Fruit fly (Drosophila melanogaster): ENCODE data around the gene lsn.

lsn gene

DNA sequence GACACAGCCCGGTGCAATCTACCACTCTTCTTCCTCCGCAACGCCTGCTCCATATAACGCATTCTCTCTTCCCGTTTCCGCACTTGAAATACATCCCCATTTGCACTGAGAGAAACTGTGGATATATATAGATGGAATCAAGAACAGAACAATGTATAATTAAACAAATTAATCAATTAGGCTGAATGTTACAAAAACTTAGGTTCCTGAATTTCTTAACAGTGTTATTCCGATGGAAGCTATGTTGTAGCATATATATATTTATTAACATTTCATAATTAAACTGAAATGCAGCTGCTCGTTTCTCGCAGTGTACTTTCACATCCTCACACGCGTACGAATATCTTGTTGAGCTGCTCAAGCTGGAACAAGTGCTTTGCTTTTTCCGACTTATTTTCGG lies 5.5 kb upstream of the lsn start (continued):
- TF ChIP-seq salm (tag; optimal IDR thresholded peaks at IDR 0.05) (no peak), Eip74EF (GFP tag; optimal IDR thresholded peaks at IDR 0.05) (peak in 1 of 2 experiments; percentile 37), Dfd (GFP tag; optimal IDR thresholded peaks at IDR 0.05) (no peak), CG2875 (GFP tag; optimal IDR thresholded peaks at IDR 0.05) (peak; percentile 16), CG2712 (tag; optimal IDR thresholded peaks at IDR 0.05) (peak; percentile 80), amos (GFP tag; IDR thresholded peaks at IDR 0.05; ENCODE audit: partially characterized antibody) (no peak), repo (GFP tag; optimal IDR thresholded peaks at IDR 0.05) (no peak), btn (GFP tag; optimal IDR thresholded peaks at IDR 0.05) (no peak), CG11247 (GFP tag; IDR thresholded peaks at IDR 0.05) (no peak), lov (optimal IDR thresholded peaks at IDR 0.05) (no peak), lov (GFP tag; IDR thresholded peaks at IDR 0.05) (no peak), ara (GFP tag; IDR thresholded peaks at IDR 0.05) (peak; percentile 54; the same call in 1 of the 2 replicates), Lim3 (GFP tag; IDR thresholded peaks at IDR 0.05) (no peak), CG31388 (GFP tag; optimal IDR thresholded peaks at IDR 0.05) (no peak), ci (GFP tag; IDR thresholded peaks at IDR 0.05) (peak; percentile 57; the same call in 2 of the 3 replicates), phol (tag; optimal IDR thresholded peaks at IDR 0.05) (peak; percentile 63), dpn (GFP tag; optimal IDR thresholded peaks at IDR 0.05) (peak; percentile 7 to 46), az2 (GFP tag; optimal IDR thresholded peaks at IDR 0.05) (peak; percentile 60), zf30C (GFP tag; optimal IDR thresholded peaks at IDR 0.05) (peak; percentile 84), Ssrp (tag; optimal IDR thresholded peaks at IDR 0.05) (peak; percentile 63), Sox102F (GFP tag; optimal IDR thresholded peaks at IDR 0.05) (peak; percentile 57), CG9727 (GFP tag; optimal IDR thresholded peaks at IDR 0.05) (peak; percentile 63), Sin3A (optimal IDR thresholded peaks at IDR 0.05) (no peak), CG6689 (GFP tag; IDR thresholded peaks at IDR 0.05) (peak; percentile 48), pb (GFP tag; optimal IDR thresholded peaks at IDR 0.05) (no peak), Neu2 (GFP tag; optimal IDR thresholded peaks at IDR 0.05; ENCODE audit: borderline replicate concordance) (no peak), CG12071 (GFP tag; optimal IDR thresholded peaks at IDR 0.05) (no peak), dysf (GFP tag; IDR thresholded peaks at IDR 0.05) (0 out of 3 replicates have a peak, but pooled peaks have one; percentile 47), Sry-β (GFP tag; optimal IDR thresholded peaks at IDR 0.05) (no peak), CG14860 (GFP tag; IDR thresholded peaks at IDR 0.05; ENCODE audit: partially characterized antibody) (no peak), CG2678 (tag; optimal IDR thresholded peaks at IDR 0.05) (peak; percentile 49), CG8478 (optimal IDR thresholded peaks at IDR 0.05) (no peak), nau (GFP tag; optimal IDR thresholded peaks at IDR 0.05) (no peak), CG8359 (GFP tag; optimal IDR thresholded peaks at IDR 0.05; ENCODE audit: borderline replicate concordance) (peak; percentile 21), CG11696 (GFP tag; IDR thresholded peaks at IDR 0.05) (0 out of 2 replicates have a peak, but pooled peaks have one; percentile 32), Jarid2 (GFP tag; optimal IDR thresholded peaks at IDR 0.05) (no peak), CG43689 (GFP tag; IDR thresholded peaks at IDR 0.05) (no peak), ham (GFP tag; IDR thresholded peaks at IDR 0.05) (no peak), br (optimal IDR thresholded peaks at IDR 0.05) (no peak), CG34224 (GFP tag; IDR thresholded peaks at IDR 0.05; ENCODE audit: partially characterized antibody) (no peak), sr (GFP tag; IDR thresholded peaks at IDR 0.05) (no peak), CG10462 (GFP tag; optimal IDR thresholded peaks at IDR 0.05) (peak; percentile 1), Fer3 (tag; optimal IDR thresholded peaks at IDR 0.05) (no peak), CG15073 (GFP tag; optimal IDR thresholded peaks at IDR 0.05) (peak; percentile 34), CG4282 (GFP tag; optimal IDR thresholded peaks at IDR 0.05) (no peak), croc (GFP tag; conservative IDR thresholded peaks at IDR 0.05) (peak; percentile 45; the same call in 2 of the 3 replicates), CG6765 (GFP tag; optimal IDR thresholded peaks at IDR 0.05) (no peak), CG11398 (GFP tag; optimal IDR thresholded peaks at IDR 0.05) (no peak), CG3065 (GFP tag; optimal IDR thresholded peaks at IDR 0.05) (no peak), lilli (GFP tag; optimal IDR thresholded peaks at IDR 0.05) (peak; percentile 51), CG4360 (GFP tag; IDR thresholded peaks at IDR 0.05) (no peak), CkIIα-i1 (GFP tag; IDR thresholded peaks at IDR 0.05) (no peak)
